Worm (Caenorhabditis elegans) whole organism, L2 larva: Measurements from ENCODE around the gene ida-1.

Source experiments
- C34F6.9 ChIP-seq: fragments of 150-350 bp; optimal IDR thresholded peaks from 2 replicates; lab custom pipeline; 2014; ENCODE audit warnings: missing biosample characterization, missing genetic modification characterization
- R02D3.7 ChIP-seq: fragments of 150-350 bp; optimal IDR thresholded peaks from 2 replicates; lab custom pipeline; 2014; ENCODE audit warnings: missing biosample characterization, missing genetic modification characterization
- ZK546.5 ChIP-seq: sonication (generic microtip); optimal IDR thresholded peaks from 2 replicates; lab custom pipeline; 2017; ENCODE audit warnings: missing biosample characterization, missing genetic modification characterization
- ama-1 ChIP-seq: fragments of 150-350 bp; optimal IDR thresholded peaks from 2 replicates; lab custom pipeline; 2018; ENCODE audit warnings: inconsistent platforms
- ceh-16 ChIP-seq: fragments of 150-350 bp; optimal IDR thresholded peaks from 2 replicates; lab custom pipeline; 2014; ENCODE audit warnings: missing biosample characterization, missing genetic modification characterization
- ceh-82 ChIP-seq: fragments of 150-350 bp; optimal IDR thresholded peaks from 2 replicates; lab custom pipeline; 2014; ENCODE audit warnings: missing biosample characterization, missing genetic modification characterization
- dmd-4 ChIP-seq: sonication (generic microtip); optimal IDR thresholded peaks from 2 replicates; lab custom pipeline; 2017; ENCODE audit warnings: missing biosample characterization, missing genetic modification characterization
- elt-1 ChIP-seq: fragments of 150-350 bp; optimal IDR thresholded peaks from 2 replicates; lab custom pipeline; 2014; ENCODE audit warnings: missing biosample characterization, missing genetic modification characterization
- fos-1 ChIP-seq: fragments of 150-350 bp; optimal IDR thresholded peaks from 2 replicates; lab custom pipeline; 2014; ENCODE audit warnings: missing biosample characterization, missing genetic modification characterization
- gmeb-1 ChIP-seq: fragments of 150-350 bp; optimal IDR thresholded peaks from 2 replicates; lab custom pipeline; 2014; ENCODE audit warnings: missing biosample characterization, missing genetic modification characterization
- lin-11 ChIP-seq: fragments of 150-350 bp; sonication (generic microtip); optimal IDR thresholded peaks from 2 replicates; lab custom pipeline; 2014; ENCODE audit warnings: missing biosample characterization, missing genetic modification characterization, inconsistent platforms, mixed read lengths
- lin-13 ChIP-seq: fragments of 150-350 bp; optimal IDR thresholded peaks from 2 replicates; lab custom pipeline; 2014; ENCODE audit warnings: missing biosample characterization, missing genetic modification reagents, missing genetic modification characterization
- lin-39 ChIP-seq: fragments of 150-350 bp; optimal IDR thresholded peaks from 2 replicates; lab custom pipeline; 2014; ENCODE audit warnings: missing biosample characterization, missing genetic modification reagents, missing genetic modification characterization
- lsy-2 ChIP-seq, 2 experiments: fragments of 150-350 bp in 1 of 2; sonication (generic microtip) in 1 of 2; optimal IDR thresholded peaks; 2 replicates each; lab custom pipeline; 2014 to 2017; ENCODE audit warnings: missing biosample characterization in 2 of 2, missing genetic modification characterization in 2 of 2
- mab-5 ChIP-seq: fragments of 150-350 bp; optimal IDR thresholded peaks from 2 replicates; lab custom pipeline; 2014; ENCODE audit warnings: missing biosample characterization, missing genetic modification characterization
- mbf-1 ChIP-seq: sonication (generic microtip); optimal IDR thresholded peaks from 2 replicates; lab custom pipeline; 2017; ENCODE audit warnings: missing biosample characterization, missing genetic modification characterization
- nhr-10 ChIP-seq: sonication (generic microtip); optimal IDR thresholded peaks from 2 replicates; lab custom pipeline; 2017; ENCODE audit warnings: missing biosample characterization, missing genetic modification characterization
- nhr-11 ChIP-seq: fragments of 150-350 bp; optimal IDR thresholded peaks from 2 replicates; lab custom pipeline; 2014; ENCODE audit warnings: missing biosample characterization, missing genetic modification characterization
- nhr-23 ChIP-seq: fragments of 150-350 bp; optimal IDR thresholded peaks from 2 replicates; lab custom pipeline; 2014; ENCODE audit warnings: missing biosample characterization, missing genetic modification reagents, missing genetic modification characterization
- nhr-237 ChIP-seq: fragments of 150-350 bp; optimal IDR thresholded peaks from 2 replicates; lab custom pipeline; 2014; ENCODE audit warnings: missing biosample characterization, missing genetic modification characterization
- nhr-25 ChIP-seq: fragments of 150-350 bp; sonication (generic microtip); optimal IDR thresholded peaks from 3 replicates; lab custom pipeline; 2014; ENCODE audit warnings: missing biosample characterization, missing genetic modification characterization
- nhr-6 ChIP-seq: fragments of 150-350 bp; optimal IDR thresholded peaks from 2 replicates; lab custom pipeline; 2014; ENCODE audit warnings: missing biosample characterization, missing genetic modification characterization
- nhr-77 ChIP-seq: fragments of 150-350 bp; optimal IDR thresholded peaks from 2 replicates; lab custom pipeline; 2014; ENCODE audit warnings: missing biosample characterization, missing genetic modification characterization
- sem-4 ChIP-seq: fragments of 150-350 bp; optimal IDR thresholded peaks from 2 replicates; lab custom pipeline; 2014; ENCODE audit warnings: missing biosample characterization, missing genetic modification reagents, missing genetic modification characterization
- skn-1 ChIP-seq: sonication (generic microtip); optimal IDR thresholded peaks from 2 replicates; lab custom pipeline; 2017; ENCODE audit warnings: missing biosample characterization, missing genetic modification characterization
- sma-3 ChIP-seq: sonication (generic microtip); optimal IDR thresholded peaks from 2 replicates; lab custom pipeline; 2016; ENCODE audit warnings: missing genetic modification reagents, missing genetic modification characterization, missing compliant biosample characterization
- sma-9 ChIP-seq, 2 experiments: fragments of 150-350 bp in 1 of 2; sonication (generic microtip) in 1 of 2; optimal IDR thresholded peaks; 2 replicates each; lab custom pipeline; 2014 to 2016; ENCODE audit warnings: missing genetic modification characterization in 2 of 2, mild to moderate bottlenecking in 1 of 2, missing biosample characterization in 1 of 2, missing compliant biosample characterization in 1 of 2, missing genetic modification reagents in 1 of 2, moderate library complexity in 1 of 2
- snpc-4 ChIP-seq: fragments of 150-350 bp; optimal IDR thresholded peaks from 2 replicates; lab custom pipeline; 2014; ENCODE audit warnings: missing biosample characterization, missing genetic modification characterization
- unc-39 ChIP-seq: fragments of 150-350 bp; optimal IDR thresholded peaks from 2 replicates; lab custom pipeline; 2014; ENCODE audit warnings: missing biosample characterization, missing genetic modification characterization
- unc-62 ChIP-seq: fragments of 150-350 bp; optimal IDR thresholded peaks from 2 replicates; lab custom pipeline; 2014; ENCODE audit warnings: missing biosample characterization, missing genetic modification reagents, missing genetic modification characterization
- zag-1 ChIP-seq: fragments of 150-350 bp; optimal IDR thresholded peaks from 2 replicates; lab custom pipeline; 2014; ENCODE audit warnings: missing biosample characterization, missing genetic modification characterization
- ztf-1 ChIP-seq: fragments of 200-800 bp; sonication (Bioruptor generic); conservative IDR thresholded peaks from 2 replicates; pipeline ENCODE4 v1.3.6; 2022; ENCODE audit warnings: missing genetic modification characterization, missing compliant biosample characterization
- ztf-11 ChIP-seq: sonication (generic microtip); optimal IDR thresholded peaks from 2 replicates; lab custom pipeline; 2017; ENCODE audit warnings: missing biosample characterization, missing genetic modification characterization

Gene ida-1

DNA sequence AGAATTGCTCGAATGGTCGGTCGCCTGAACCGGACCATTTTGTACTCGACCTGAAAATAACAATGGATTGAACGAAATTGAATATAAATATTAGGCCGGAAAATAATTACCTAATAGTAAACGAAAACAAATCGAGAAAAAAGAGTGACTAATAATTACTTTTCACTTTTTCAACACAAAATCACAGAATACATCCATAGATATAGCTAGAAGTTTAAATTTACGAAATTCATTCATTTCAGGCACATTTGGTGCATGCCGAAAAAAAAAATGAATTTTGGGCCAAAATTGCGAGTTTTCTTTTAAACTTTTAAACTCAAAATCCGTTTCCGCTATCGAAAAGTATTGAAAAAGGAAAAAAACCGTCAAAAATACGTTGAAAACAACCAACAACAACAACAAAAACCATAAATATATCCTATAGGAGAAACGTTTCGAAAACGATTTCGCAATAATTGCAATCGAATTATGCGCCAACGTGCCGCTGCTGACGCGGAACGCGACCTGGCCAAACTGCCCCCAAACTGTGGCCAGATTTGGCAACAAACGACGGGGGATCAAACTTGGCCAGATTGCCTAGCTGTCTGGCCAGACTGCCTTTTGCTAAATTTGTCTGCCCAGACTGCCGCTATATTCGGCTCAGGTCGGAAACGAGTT, 30.1 kb downstream of the ida-1 start, which contains the start of gene Y37B11A.3 (continued):
- no peak for TF ChIP-seq nhr-237
- peak; percentile 58 for TF ChIP-seq sem-4 (tag; lab: Kevin White, UChicago)
- peak; percentile 81 to 83 for TF ChIP-seq lsy-2 (tag; optimal IDR thresholded peaks at IDR 0.05; lab: Kevin White, UChicago)
- peak; percentile 33 for TF ChIP-seq mab-5 (tag; lab: Kevin White, UChicago)
- TF ChIP-seq ama-1 (lab: Kevin White, UChicago) = no peak
- TF ChIP-seq ZK546.5 = no peak
- TF ChIP-seq nhr-25 = peak; percentile 76

DNA sequence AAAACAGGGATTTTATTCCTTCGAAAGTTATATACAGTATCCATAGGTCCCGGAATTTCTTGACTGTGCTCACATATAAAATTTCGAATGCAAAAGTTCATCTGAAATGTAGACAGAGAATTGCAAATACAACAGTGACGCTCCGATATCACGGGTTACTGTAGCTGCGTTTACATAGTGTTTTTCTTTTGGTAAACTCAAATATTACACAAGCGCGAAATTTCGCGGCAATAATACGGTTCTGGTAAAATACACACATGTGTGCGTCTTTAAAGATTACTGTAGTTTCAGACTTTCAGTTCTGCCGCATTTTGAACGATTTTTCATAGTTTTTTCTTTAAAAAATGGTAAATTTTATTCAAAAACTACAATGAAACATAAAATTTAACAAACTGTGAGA, 35.2 kb downstream of the ida-1 start, which contains the start of gene rev-3:
TSS of gene rev-3 (minus strand) at position 101 of the 400 bp plus-strand sequence.
- TF ChIP-seq nhr-10 (tag; lab: Kevin White, UChicago) (no peak), ztf-1 (no peak), ztf-11 (tag; lab: Kevin White, UChicago) (no peak), ama-1 (lab: Kevin White, UChicago) (no peak), mab-5 (tag; lab: Kevin White, UChicago) (no peak), mbf-1 (tag; lab: Kevin White, UChicago) (no peak), ceh-82 (tag; lab: Kevin White, UChicago) (no peak), dmd-4 (no peak), zag-1 (tag; lab: Kevin White, UChicago) (no peak), sma-9 (GFP tag; optimal IDR thresholded peaks at IDR 0.05; lab: Kevin White, UChicago) (no peak), sma-9 (tag; optimal IDR thresholded peaks at IDR 0.05; lab: Kevin White, UChicago) (no peak), C34F6.9 (tag; lab: Kevin White, UChicago) (no peak), unc-62 (GFP tag; lab: Kevin White, UChicago) (no peak), ceh-16 (tag; lab: Kevin White, UChicago) (no peak), nhr-77 (no peak), lin-39 (tag; lab: Kevin White, UChicago) (no peak), sma-3 (GFP tag; lab: Kevin White, UChicago) (no peak), elt-1 (tag; lab: Kevin White, UChicago) (no peak), nhr-237 (no peak)

DNA sequence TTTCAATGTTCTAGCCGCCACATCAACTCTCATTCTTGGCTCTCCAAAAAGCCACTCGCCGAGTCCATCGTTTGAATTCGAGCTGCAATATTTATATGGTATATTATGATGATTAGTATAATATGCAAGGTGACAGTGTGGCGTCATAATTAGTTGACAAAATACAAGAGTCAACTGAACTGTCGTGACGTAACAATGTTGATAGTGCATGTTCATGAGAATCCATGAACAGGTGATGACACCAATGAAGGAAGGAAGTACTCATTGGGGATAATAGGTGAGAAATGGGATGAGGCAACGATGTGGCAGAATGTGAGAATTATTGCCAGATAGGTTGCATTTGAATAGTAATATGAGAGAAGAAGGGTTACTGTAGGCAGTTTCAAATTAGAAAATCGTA, 39.6 kb downstream of the ida-1 start:
- TF ChIP-seq R02D3.7 (tag; lab: Kevin White, UChicago) = no peak
- TF ChIP-seq lin-11 (tag; lab: Kevin White, UChicago) = no peak
- no peak for TF ChIP-seq sma-9 (GFP tag; optimal IDR thresholded peaks at IDR 0.05; lab: Kevin White, UChicago)
- TF ChIP-seq sma-9 (tag; optimal IDR thresholded peaks at IDR 0.05; lab: Kevin White, UChicago) = no peak
- TF ChIP-seq nhr-25 = no peak
- TF ChIP-seq fos-1 (tag; lab: Kevin White, UChicago) = no peak
- TF ChIP-seq nhr-23 (tag; lab: Kevin White, UChicago) = no peak

DNA sequence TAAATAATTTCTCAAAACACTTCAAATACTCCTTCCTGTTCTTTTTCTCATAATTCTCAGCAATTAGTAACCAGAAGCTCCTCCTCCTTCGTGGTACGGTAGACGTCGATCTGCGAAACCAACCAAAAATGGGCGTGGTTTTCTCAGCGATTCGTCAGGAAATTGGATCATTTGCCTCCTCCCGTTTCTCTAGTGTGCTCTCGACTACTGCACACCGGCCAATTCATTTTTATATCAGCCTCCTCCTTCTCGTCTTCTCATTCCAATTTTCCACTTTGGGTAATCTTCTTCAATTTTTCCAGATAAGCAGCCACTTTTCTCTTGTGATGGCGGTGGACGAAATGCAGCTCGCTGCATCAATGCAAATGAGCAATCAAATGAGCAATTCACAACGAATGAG, 43.4 kb downstream of the ida-1 start, which contains the start of gene ceh-10:
TSS of gene ceh-10 (plus strand) at position 301 of the 400 bp plus-strand sequence.
- no peak for TF ChIP-seq ceh-82 (tag; lab: Kevin White, UChicago)
- TF ChIP-seq lin-11 (tag; lab: Kevin White, UChicago) = no peak
- TF ChIP-seq nhr-6 = no peak
- no peak for TF ChIP-seq nhr-23 (tag; lab: Kevin White, UChicago)
- no peak for TF ChIP-seq ztf-11 (tag; lab: Kevin White, UChicago)
- no peak for TF ChIP-seq zag-1 (tag; lab: Kevin White, UChicago)
- TF ChIP-seq skn-1 (tag; lab: Kevin White, UChicago) = no peak
- TF ChIP-seq R02D3.7 (tag; lab: Kevin White, UChicago) = no peak
- TF ChIP-seq gmeb-1 (tag; lab: Kevin White, UChicago) = no peak
- TF ChIP-seq lsy-2 (tag; optimal IDR thresholded peaks at IDR 0.05; lab: Kevin White, UChicago) = no peak

DNA sequence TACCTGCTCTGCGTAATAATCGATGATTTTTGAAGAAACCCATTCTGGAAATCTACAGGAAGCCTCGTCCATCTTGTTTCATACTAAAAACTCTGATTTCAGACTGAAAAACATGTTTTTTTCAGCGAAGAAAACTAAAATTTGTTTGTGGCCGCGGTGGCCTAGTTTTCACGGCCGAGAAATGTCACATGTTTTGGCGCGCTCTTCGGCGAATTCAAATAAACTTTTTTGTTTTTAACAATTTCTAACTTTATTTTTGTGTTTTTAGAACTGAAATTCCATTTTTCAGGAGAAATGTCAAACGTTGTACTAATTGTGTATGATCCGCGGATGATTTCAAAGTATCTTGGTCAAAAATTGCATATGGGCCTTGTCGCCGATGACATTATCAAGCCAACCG, 47.6 kb downstream of the ida-1 start, which contains the start of the genes polq-1 and him-10:
TSS of gene polq-1 (minus strand) at position 190 of the 400 bp plus-strand sequence.
TSS of gene him-10 (plus strand) at position 290 of the 400 bp plus-strand sequence.
- TF ChIP-seq unc-62 (GFP tag; lab: Kevin White, UChicago) = no peak
- peak; percentile 47 for TF ChIP-seq gmeb-1 (tag; lab: Kevin White, UChicago)
- peak; percentile 44 for TF ChIP-seq C34F6.9 (tag; lab: Kevin White, UChicago)

DNA sequence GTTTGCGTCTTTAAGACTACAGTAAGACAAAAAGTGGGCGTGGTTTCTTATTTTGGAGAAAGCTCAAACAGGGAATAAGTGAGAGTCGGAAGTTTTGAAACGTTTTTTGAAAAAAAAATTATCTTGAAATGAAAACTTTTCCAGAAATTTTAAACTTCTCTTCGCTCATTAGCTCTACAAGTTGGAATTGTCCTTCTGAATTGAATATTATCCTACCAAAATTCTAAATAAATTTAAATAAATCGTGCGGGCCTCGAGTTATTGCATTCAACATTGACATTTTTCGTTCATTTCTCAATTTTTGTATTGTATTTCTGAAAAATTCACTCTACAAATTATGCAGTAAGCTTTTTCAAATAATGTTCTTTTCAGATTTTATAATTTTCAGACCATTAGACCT, 49.9 kb downstream of the ida-1 start, which contains the start of gene R12B2.3:
TSS of gene R12B2.3 (plus strand) at position 301 of the 400 bp plus-strand sequence.
- TF ChIP-seq lin-13 (GFP tag; lab: Kevin White, UChicago) (no peak), unc-39 (no peak), snpc-4 (tag; lab: Kevin White, UChicago) (no peak), ztf-1 (no peak), nhr-11 (tag; lab: Kevin White, UChicago) (no peak)
- TF ChIP-seq, all 48 proteins: peak for 0
